Comparison of ENCODE assay signal across 1 fruit fly cellular context in the genomic region with DNA sequence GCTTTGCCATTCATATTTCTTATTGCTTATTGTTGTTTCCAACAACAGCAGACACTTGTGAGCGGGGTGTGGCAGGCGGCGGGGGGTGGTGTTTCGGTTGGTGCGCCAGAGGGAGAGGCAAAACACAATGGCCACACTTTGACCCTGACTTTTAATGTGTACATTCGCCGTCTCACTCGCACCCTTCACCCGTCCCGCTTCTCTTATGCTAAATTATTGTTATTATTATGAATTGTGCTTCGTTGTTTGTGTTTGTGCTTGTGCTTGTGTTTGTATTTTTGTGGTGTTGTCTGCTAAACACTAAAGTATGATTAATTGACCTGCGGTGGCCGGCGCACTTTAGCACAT.
TF ChIP-seq lines count a peak whose summit lies in the region.

No protein-coding gene starts in this region.

TF ChIP-seq in whole organism, embryonic, 481 proteins besides CTCF, POLR2A, EP300 and RAD21 (continued from another document):
- TF ChIP-seq Fer1 (GFP tag; optimal IDR thresholded peaks at IDR 0.05; lab: Kevin White, UChicago): no peak
- peak; percentile 24; the same call in 1 of the 2 replicates for TF ChIP-seq inv (GFP tag; IDR thresholded peaks at IDR 0.05; lab: Robert Waterston, UW; ENCODE audit: partially characterized antibody)
- TF ChIP-seq Xrp1 (GFP tag; IDR thresholded peaks at IDR 0.05; lab: Robert Waterston, UW): no peak
- peak; percentile 67 for TF ChIP-seq sd (tag; optimal IDR thresholded peaks at IDR 0.05; lab: Kevin White, UChicago)
- peak; percentile 41 for TF ChIP-seq sug (tag; optimal IDR thresholded peaks at IDR 0.05; lab: Kevin White, UChicago)
- TF ChIP-seq gcm2 (GFP tag; optimal IDR thresholded peaks at IDR 0.05; lab: Kevin White, UChicago): no peak
- TF ChIP-seq CG6654 (GFP tag; optimal IDR thresholded peaks at IDR 0.05; lab: Kevin White, UChicago): no peak
- no peak for TF ChIP-seq CG15696 (tag; optimal IDR thresholded peaks at IDR 0.05; lab: Kevin White, UChicago)
- TF ChIP-seq insv (GFP tag; optimal IDR thresholded peaks at IDR 0.05; lab: Kevin White, UChicago): no peak
- peak; percentile 15 for TF ChIP-seq CG12071 (GFP tag; optimal IDR thresholded peaks at IDR 0.05; lab: Kevin White, UChicago)
- TF ChIP-seq CG10565 (GFP tag; optimal IDR thresholded peaks at IDR 0.05; lab: Kevin White, UChicago): no peak
- no peak for TF ChIP-seq CG12659 (GFP tag; optimal IDR thresholded peaks at IDR 0.05; lab: Kevin White, UChicago)
- TF ChIP-seq CG14050 (GFP tag; IDR thresholded peaks at IDR 0.05; lab: Robert Waterston, UW): no peak
- TF ChIP-seq usp (GFP tag; optimal IDR thresholded peaks at IDR 0.05; lab: Kevin White, UChicago): no peak
- no peak for TF ChIP-seq D19A (tag; optimal IDR thresholded peaks at IDR 0.05; lab: Kevin White, UChicago)
- TF ChIP-seq Kr (GFP tag; optimal IDR thresholded peaks at IDR 0.05; lab: Kevin White, UChicago): no peak
TF ChIP-seq in whole organism, embryonic: peak in this region for 50.
